Fruit fly (Drosophila melanogaster): Measurements from ENCODE around the gene CG34175.
A peak's percentile ranks its signal among the peaks of the same experiment; 100 is the strongest.

CG34175 gene

dm6 chr2L:3376684-3377086, 21.1 kb upstream of the CG34175 start, which contains the start of the genes CG9662 and Ptpa (continued):
- TF ChIP-seq Meics (GFP tag; optimal IDR thresholded peaks at IDR 0.05) (peak; percentile 69), pfk (GFP tag; optimal IDR thresholded peaks at IDR 0.05) (no peak), Awh (GFP tag; IDR thresholded peaks at IDR 0.05) (peak; percentile 63), Drgx (GFP tag; IDR thresholded peaks at IDR 0.05) (no peak), CG7556 (GFP tag; optimal IDR thresholded peaks at IDR 0.05) (peak; percentile 43), CG9727 (GFP tag; optimal IDR thresholded peaks at IDR 0.05) (peak; percentile 77), CG12236 (GFP tag; optimal IDR thresholded peaks at IDR 0.05) (peak; percentile 49), ind (GFP tag; optimal IDR thresholded peaks at IDR 0.05) (peak; percentile 87), en (GFP tag; optimal IDR thresholded peaks at IDR 0.05) (no peak), Hr51 (GFP tag; optimal IDR thresholded peaks at IDR 0.05) (peak; percentile 66 to 80), nerfin-2 (GFP tag; IDR thresholded peaks at IDR 0.05; ENCODE audit: partially characterized antibody) (peak; percentile 79), sna (GFP tag; IDR thresholded peaks at IDR 0.05; ENCODE audit: partially characterized antibody) (peak; percentile 93), shn (GFP tag; optimal IDR thresholded peaks at IDR 0.05) (peak; percentile 86), stwl (tag; optimal IDR thresholded peaks at IDR 0.05) (peak; percentile 85), bigmax (GFP tag; optimal IDR thresholded peaks at IDR 0.05) (no peak), ap (GFP tag; IDR thresholded peaks at IDR 0.05) (peak; percentile 21; the same call in 1 of the 2 replicates), sim (GFP tag; IDR thresholded peaks at IDR 0.05) (no peak), CG15073 (GFP tag; optimal IDR thresholded peaks at IDR 0.05) (peak; percentile 2), CG33213 (GFP tag; optimal IDR thresholded peaks at IDR 0.05) (peak; percentile 77), CG1602 (GFP tag; optimal IDR thresholded peaks at IDR 0.05) (peak; percentile 89), Dip3 (GFP tag; optimal IDR thresholded peaks at IDR 0.05) (peak; percentile 85), sens (GFP tag) (peak; percentile 94), nom (GFP tag; optimal IDR thresholded peaks at IDR 0.05) (no peak), BEAF-32 (GFP tag; optimal IDR thresholded peaks at IDR 0.05) (peak; percentile 97), slou (GFP tag; optimal IDR thresholded peaks at IDR 0.05) (peak; percentile 75), Sin3A (optimal IDR thresholded peaks at IDR 0.05) (peak; percentile 99), CG1647 (GFP tag; optimal IDR thresholded peaks at IDR 0.05) (peak; percentile 75), bab2 (GFP tag; optimal IDR thresholded peaks at IDR 0.05) (peak; percentile 90), B-H1 (GFP tag; IDR thresholded peaks at IDR 0.05) (peak; percentile 64), CG7372 (GFP tag; IDR thresholded peaks at IDR 0.05) (peak; percentile 83), corto (GFP tag; optimal IDR thresholded peaks at IDR 0.05) (no peak), Atf3 (GFP tag; optimal IDR thresholded peaks at IDR 0.05) (peak; percentile 79), CG11456 (GFP tag; IDR thresholded peaks at IDR 0.05) (peak; percentile 84), caup (GFP tag; optimal IDR thresholded peaks at IDR 0.05; ENCODE audit: severe bottlenecking) (peak; percentile 61), Hr78 (GFP tag; optimal IDR thresholded peaks at IDR 0.05) (no peak), CG6175 (GFP tag; IDR thresholded peaks at IDR 0.05) (peak; percentile 57; the same call in 1 of the 3 replicates), exex (tag; optimal IDR thresholded peaks at IDR 0.05) (no peak), CG2120 (GFP tag; optimal IDR thresholded peaks at IDR 0.05) (peak; percentile 90), C15 (GFP tag; IDR thresholded peaks at IDR 0.05) (no peak), pita (GFP tag; optimal IDR thresholded peaks at IDR 0.05) (no peak), Kr (GFP tag; optimal IDR thresholded peaks at IDR 0.05) (no peak), pzg (GFP tag; optimal IDR thresholded peaks at IDR 0.05) (peak; percentile 76), CG18476 (GFP tag; optimal IDR thresholded peaks at IDR 0.05) (peak; percentile 67), zen2 (GFP tag; IDR thresholded peaks at IDR 0.05; ENCODE audit: partially characterized antibody) (peak; percentile 79; the same call in 2 of the 3 replicates), nmo (GFP tag; optimal IDR thresholded peaks at IDR 0.05) (peak; percentile 93), E2f2 (GFP tag; IDR thresholded peaks at IDR 0.05) (peak; percentile 67), tgo (GFP tag; IDR thresholded peaks at IDR 0.05) (peak; percentile 81), CG8281 (tag; optimal IDR thresholded peaks at IDR 0.05) (peak; percentile 41), Lpt (GFP tag; optimal IDR thresholded peaks at IDR 0.05) (no peak), CG18619 (GFP tag; optimal IDR thresholded peaks at IDR 0.05) (peak; percentile 68), CG6854 (GFP tag; optimal IDR thresholded peaks at IDR 0.05) (no peak)
